Fruit fly (Drosophila melanogaster): ENCODE results near the gene sty.
A peak's percentile ranks its signal among the peaks of the same experiment; 100 is the strongest.

sty gene

dm6 chr3L:3393951-3394834 is 30.5 kb downstream of the sty start (continued):
- TF ChIP-seq ro (GFP tag; IDR thresholded peaks at IDR 0.05) (peak; percentile 49), gsb-n (tag; optimal IDR thresholded peaks at IDR 0.05) (peak; percentile 87), Sin3A (optimal IDR thresholded peaks at IDR 0.05) (no peak), al (GFP tag; IDR thresholded peaks at IDR 0.05) (no peak), TFAM (GFP tag; optimal IDR thresholded peaks at IDR 0.05) (no peak), pzg (GFP tag; optimal IDR thresholded peaks at IDR 0.05) (no peak), tx (GFP tag; optimal IDR thresholded peaks at IDR 0.05) (no peak), CG18764 (GFP tag; optimal IDR thresholded peaks at IDR 0.05) (peak; percentile 65), Usf (GFP tag; optimal IDR thresholded peaks at IDR 0.05) (no peak), CG10274 (GFP tag; optimal IDR thresholded peaks at IDR 0.05) (no peak), CG10431 (GFP tag; optimal IDR thresholded peaks at IDR 0.05) (peak; percentile 86), CG4854 (GFP tag; optimal IDR thresholded peaks at IDR 0.05) (peak; percentile 62), mld (GFP tag; IDR thresholded peaks at IDR 0.05; ENCODE audit: partially characterized antibody) (no peak), Dad (GFP tag; optimal IDR thresholded peaks at IDR 0.05) (no peak), phol (tag; optimal IDR thresholded peaks at IDR 0.05) (peak; percentile 92), CG4282 (GFP tag; optimal IDR thresholded peaks at IDR 0.05) (no peak), zfh2 (GFP tag; optimal IDR thresholded peaks at IDR 0.05) (no peak), CG4730 (GFP tag; IDR thresholded peaks at IDR 0.05) (peak; percentile 61), B-H1 (GFP tag; IDR thresholded peaks at IDR 0.05) (peak; percentile 21), Fer2 (tag; optimal IDR thresholded peaks at IDR 0.05) (peak; percentile 48), ranshi (GFP tag; IDR thresholded peaks at IDR 0.05) (peak; percentile 87), CG17328 (GFP tag; IDR thresholded peaks at IDR 0.05) (peak; percentile 93), CG34376 (GFP tag; optimal IDR thresholded peaks at IDR 0.05) (no peak), Myb (GFP tag; optimal IDR thresholded peaks at IDR 0.05) (peak; percentile 26), Oli (tag; optimal IDR thresholded peaks at IDR 0.05) (no peak), maf-S (GFP tag; optimal IDR thresholded peaks at IDR 0.05) (no peak), CG1602 (GFP tag; optimal IDR thresholded peaks at IDR 0.05) (no peak), Ets97D (GFP tag; optimal IDR thresholded peaks at IDR 0.05) (peak; percentile 42), bowl (GFP tag; IDR thresholded peaks at IDR 0.05) (0 out of 2 replicates have a peak, but pooled peaks have one; percentile 50), pfk (GFP tag; optimal IDR thresholded peaks at IDR 0.05) (no peak), Hr78 (GFP tag; optimal IDR thresholded peaks at IDR 0.05) (peak in 1 of 2 experiments; percentile 80), CG42726 (GFP tag; IDR thresholded peaks at IDR 0.05; ENCODE audit: partially characterized antibody) (no peak), mirr (GFP tag; optimal IDR thresholded peaks at IDR 0.05) (no peak), gro (GFP tag; optimal IDR thresholded peaks at IDR 0.05) (no peak), CG14050 (GFP tag; IDR thresholded peaks at IDR 0.05) (peak; percentile 61), stwl (tag; optimal IDR thresholded peaks at IDR 0.05) (peak; percentile 35), CG14441 (GFP tag; IDR thresholded peaks at IDR 0.05) (peak; percentile 40), CG17568 (GFP tag; optimal IDR thresholded peaks at IDR 0.05) (peak; percentile 51), br (optimal IDR thresholded peaks at IDR 0.05) (no peak), CG6854 (GFP tag; optimal IDR thresholded peaks at IDR 0.05) (no peak), run (tag; optimal IDR thresholded peaks at IDR 0.05) (peak; percentile 39), CG18599 (GFP tag; optimal IDR thresholded peaks at IDR 0.05) (peak; percentile 60), CG9437 (GFP tag; optimal IDR thresholded peaks at IDR 0.05) (peak; percentile 79), cas (GFP tag; IDR thresholded peaks at IDR 0.05) (0 out of 2 replicates have a peak, but pooled peaks have one; percentile 34), Camta (GFP tag; optimal IDR thresholded peaks at IDR 0.05) (no peak), btn (GFP tag; optimal IDR thresholded peaks at IDR 0.05) (no peak), pum (GFP tag; optimal IDR thresholded peaks at IDR 0.05) (peak; percentile 77), Sox100B (GFP tag; optimal IDR thresholded peaks at IDR 0.05) (peak; percentile 87)
